Worm (Caenorhabditis elegans) whole organism, late embryonic: ENCODE results near the gene clec-5.

ENCODE experiments used
- K02D7.2 ChIP-seq: sonication (generic microtip); optimal IDR thresholded peaks from 2 replicates; lab custom pipeline; 2017; ENCODE audit warnings: mild to moderate bottlenecking, missing genetic modification characterization, missing compliant biosample characterization
- ama-1 ChIP-seq: fragments of 150-350 bp; optimal IDR thresholded peaks from 2 replicates; lab custom pipeline; 2014
- ceh-30 ChIP-seq: fragments of 150-350 bp; optimal IDR thresholded peaks from 2 replicates; lab custom pipeline; 2014; ENCODE audit warnings: missing biosample characterization, missing genetic modification characterization
- elt-2 ChIP-seq: sonication (generic microtip); optimal IDR thresholded peaks from 2 replicates; lab custom pipeline; 2016; ENCODE audit warnings: missing genetic modification reagents, missing genetic modification characterization, missing compliant biosample characterization
- hlh-15 ChIP-seq: sonication (generic microtip); optimal IDR thresholded peaks from 2 replicates; lab custom pipeline; 2016; ENCODE audit warnings: missing genetic modification characterization, missing compliant biosample characterization
- nhr-232 ChIP-seq: sonication (generic microtip); optimal IDR thresholded peaks from 2 replicates; lab custom pipeline; 2016; ENCODE audit warnings: missing genetic modification characterization, missing compliant biosample characterization
- sox-4 ChIP-seq: sonication (generic microtip); optimal IDR thresholded peaks from 2 replicates; lab custom pipeline; 2017; ENCODE audit warnings: mild to moderate bottlenecking, missing genetic modification characterization, inconsistent platforms, missing compliant biosample characterization
- unc-86 ChIP-seq: sonication (generic microtip); optimal IDR thresholded peaks from 2 replicates; lab custom pipeline; 2016; ENCODE audit warnings: missing genetic modification characterization, missing compliant biosample characterization

- no peak for TF ChIP-seq hlh-15 (tag; lab: Kevin White, UChicago)
- TF ChIP-seq sox-4 (tag; lab: Kevin White, UChicago) = no peak
- no peak for TF ChIP-seq unc-86
- TF ChIP-seq ceh-30 (tag; lab: Kevin White, UChicago) = no peak
- TF ChIP-seq ama-1 (lab: Kevin White, UChicago) = no peak
- TF ChIP-seq elt-2 (tag; lab: Kevin White, UChicago) = no peak
- TF ChIP-seq K02D7.2 = no peak
- TF ChIP-seq nhr-232 (tag; lab: Kevin White, UChicago) = no peak
Observed at ce11 chrIII:4883429-4883828, at the start of gene clec-5.
